Worm (Caenorhabditis elegans) whole organism, midembryonic: ENCODE measurements around the gene fbxc-44.

Experiments
- T22C8.4 ChIP-seq: fragments of 200-800 bp; sonication (Bioruptor generic); IDR thresholded peaks from 2 replicates; pipeline ENCODE4 v1.3.6; 2022; ENCODE audit warnings: missing genetic modification characterization, missing compliant biosample characterization
- cog-1 ChIP-seq: sonication (generic microtip); optimal IDR thresholded peaks from 2 replicates; lab custom pipeline; 2016; ENCODE audit warnings: missing genetic modification characterization, missing compliant biosample characterization
- med-1 ChIP-seq: sonication (generic microtip); optimal IDR thresholded peaks from 2 replicates; lab custom pipeline; 2017; ENCODE audit warnings: missing genetic modification characterization, mild to moderate bottlenecking, missing compliant biosample characterization, antibody characterized with exemption, missing genetic modification reagents; ENCODE audit not compliant: insufficient read depth
- ref-1 ChIP-seq: fragments of 200-800 bp; sonication (Bioruptor generic); conservative IDR thresholded peaks from 2 replicates; pipeline ENCODE4 v1.3.6; 2022; ENCODE audit warnings: missing genetic modification reagents, missing genetic modification characterization, missing compliant biosample characterization
- ztf-23 ChIP-seq: fragments of 200-800 bp; sonication (Bioruptor generic); IDR thresholded peaks from 2 replicates; pipeline ENCODE4 v1.3.6; 2022; ENCODE audit warnings: missing genetic modification reagents, missing genetic modification characterization, missing compliant biosample characterization

- TF ChIP-seq med-1 (GFP tag; lab: Kevin White, UChicago) (no peak), T22C8.4 (GFP tag; lab: Robert Waterston, UW) (no peak), ztf-23 (GFP tag; lab: Robert Waterston, UW) (no peak), ref-1 (no peak), cog-1 (tag; lab: Kevin White, UChicago) (no peak)
Observed at ce11 chrII:4211113-4211512, 26.4 kb downstream of the fbxc-44 start, which contains the start of gene F31D5.7.
